Worm (Caenorhabditis elegans): ENCODE measurements around the gene dpy-28.

dpy-28 gene

ce11 chrIII:10757540-10757939 is 5.4 kb upstream of the dpy-28 start, which contains the start of gene rnf-113:
TSS of gene rnf-113 (minus strand) at chrIII:10757640.
- no peak for TF ChIP-seq Y22D7AL.16 (tag; optimal IDR thresholded peaks at IDR 0.05)
- no peak for TF ChIP-seq fkh-10 (GFP tag; optimal IDR thresholded peaks at IDR 0.05)
- TF ChIP-seq T23F11.4 (GFP tag; optimal IDR thresholded peaks at IDR 0.05): no peak
- TF ChIP-seq ceh-18 (tag; optimal IDR thresholded peaks at IDR 0.05): no peak
- TF ChIP-seq che-1 (tag; optimal IDR thresholded peaks at IDR 0.05): no peak
- TF ChIP-seq hlh-8 (tag; optimal IDR thresholded peaks at IDR 0.05): no peak
- no peak for TF ChIP-seq pqm-1 (tag; optimal IDR thresholded peaks at IDR 0.05)

- no peak for TF ChIP-seq ceh-14 (tag; optimal IDR thresholded peaks at IDR 0.05)
- TF ChIP-seq odd-2 (tag; optimal IDR thresholded peaks at IDR 0.05): no peak
- TF ChIP-seq eyg-1 (tag; optimal IDR thresholded peaks at IDR 0.05): no peak
- no peak for TF ChIP-seq ceh-6 (GFP tag; optimal IDR thresholded peaks at IDR 0.05)
- TF ChIP-seq hlh-30 (tag; optimal IDR thresholded peaks at IDR 0.05; ENCODE audit: insufficient read depth): no peak
- TF ChIP-seq ceh-18 (tag; optimal IDR thresholded peaks at IDR 0.05): no peak
- TF ChIP-seq unc-55 (GFP tag; optimal IDR thresholded peaks at IDR 0.05): no peak
These were observed 4.5 kb upstream of the dpy-28 start, which contains the start of gene K01G5.10 for ce11 chrIII:10758422-10758821. TSS of gene K01G5.10 (minus strand) at chrIII:10758522.

- TF ChIP-seq C08G9.2 (tag; optimal IDR thresholded peaks at IDR 0.05) (peak; percentile 98), ceh-22 (tag; optimal IDR thresholded peaks at IDR 0.05) (peak; percentile 97), pros-1 (tag; optimal IDR thresholded peaks at IDR 0.05) (peak; percentile 100), hlh-6 (tag; optimal IDR thresholded peaks at IDR 0.05) (peak; percentile 92), ztf-16 (tag; optimal IDR thresholded peaks at IDR 0.05) (peak; percentile 100), ceh-45 (GFP tag; IDR thresholded peaks at IDR 0.05) (peak; percentile 93), nfya-1 (tag; optimal IDR thresholded peaks at IDR 0.05) (peak; percentile 99), unc-55 (GFP tag; optimal IDR thresholded peaks at IDR 0.05) (peak; percentile 93), sox-2 (GFP tag; IDR thresholded peaks at IDR 0.05) (peak; percentile 93), ttx-3 (tag; optimal IDR thresholded peaks at IDR 0.05) (peak; percentile 89), tbx-2 (tag; optimal IDR thresholded peaks at IDR 0.05) (peak; percentile 100), sdc-2 (tag; optimal IDR thresholded peaks at IDR 0.05) (peak; percentile 90), Y22D7AL.16 (tag; optimal IDR thresholded peaks at IDR 0.05) (peak; percentile 92), ceh-34 (tag; optimal IDR thresholded peaks at IDR 0.05) (peak; percentile 100), ahr-1 (tag; optimal IDR thresholded peaks at IDR 0.05) (peak; percentile 97), ama-1 (optimal IDR thresholded peaks at IDR 0.05) (no peak), lim-6 (tag; optimal IDR thresholded peaks at IDR 0.05) (peak; percentile 98), gmeb-2 (tag; optimal IDR thresholded peaks at IDR 0.05) (peak; percentile 91), unc-86 (tag; optimal IDR thresholded peaks at IDR 0.05) (peak; percentile 99), tbx-7 (tag; optimal IDR thresholded peaks at IDR 0.05) (peak; percentile 91), dmd-4 (tag; optimal IDR thresholded peaks at IDR 0.05; ENCODE audit: borderline replicate concordance) (peak; percentile 97), ceh-14 (tag; optimal IDR thresholded peaks at IDR 0.05) (peak; percentile 99), npax-4 (tag; optimal IDR thresholded peaks at IDR 0.05) (peak; percentile 62), mec-3 (tag; optimal IDR thresholded peaks at IDR 0.05; ENCODE audit: borderline replicate concordance) (peak; percentile 98), che-1 (tag; optimal IDR thresholded peaks at IDR 0.05) (peak; percentile 83), ceh-18 (tag; optimal IDR thresholded peaks at IDR 0.05) (peak; percentile 100), elt-4 (tag; optimal IDR thresholded peaks at IDR 0.05) (peak; percentile 26), ref-2 (tag; optimal IDR thresholded peaks at IDR 0.05) (peak; percentile 100), fax-1 (tag; optimal IDR thresholded peaks at IDR 0.05) (peak; percentile 92), hlh-8 (tag; optimal IDR thresholded peaks at IDR 0.05) (peak; percentile 98), pat-9 (tag; optimal IDR thresholded peaks at IDR 0.05) (peak; percentile 98), ceh-31 (tag; optimal IDR thresholded peaks at IDR 0.05) (peak; percentile 100), hlh-13 (GFP tag; optimal IDR thresholded peaks at IDR 0.05) (peak; percentile 90), lin-11 (tag; optimal IDR thresholded peaks at IDR 0.05) (peak; percentile 76), dve-1 (tag; optimal IDR thresholded peaks at IDR 0.05) (peak; percentile 98), ceh-9 (tag; optimal IDR thresholded peaks at IDR 0.05) (no peak), ceh-48 (tag; optimal IDR thresholded peaks at IDR 0.05) (peak; percentile 100), eyg-1 (tag; optimal IDR thresholded peaks at IDR 0.05) (peak; percentile 94), pag-3 (tag; optimal IDR thresholded peaks at IDR 0.05; ENCODE audit: borderline replicate concordance) (peak; percentile 95), odd-2 (tag; optimal IDR thresholded peaks at IDR 0.05) (peak; percentile 29)
These were observed 3.6 kb upstream of the dpy-28 start, which contains the start of gene tasp-1 for ce11 chrIII:10759050-10760023. TSS of gene tasp-1 (plus strand) at chrIII:10759307.

Measured in whole organism, late embryonic.